Worm (Caenorhabditis elegans) whole organism, early embryonic: ENCODE measurements around the gene tni-3.

ENCODE experiments used
- B0310.2 ChIP-seq: sonication (generic microtip); optimal IDR thresholded peaks from 2 replicates; lab custom pipeline; 2016; ENCODE audit warnings: mild to moderate bottlenecking, missing genetic modification characterization, missing compliant biosample characterization
- F13C5.2 ChIP-seq: sonication (generic microtip); optimal IDR thresholded peaks from 2 replicates; lab custom pipeline; 2017; ENCODE audit warnings: mild to moderate bottlenecking, missing genetic modification characterization, inconsistent platforms, missing compliant biosample characterization
- aly-1 ChIP-seq: sonication (generic microtip); optimal IDR thresholded peaks from 2 replicates; lab custom pipeline; 2016; ENCODE audit warnings: missing genetic modification characterization, missing compliant biosample characterization
- ama-1 ChIP-seq: fragments of 150-350 bp; optimal IDR thresholded peaks from 2 replicates; lab custom pipeline; 2014
- ceh-13 ChIP-seq: fragments of 200-800 bp; sonication (Bioruptor generic); optimal IDR thresholded peaks from 2 replicates; lab custom pipeline; 2018; ENCODE audit warnings: mild to moderate bottlenecking, missing genetic modification characterization, missing compliant biosample characterization
- ceh-36 ChIP-seq: sonication (generic microtip); optimal IDR thresholded peaks from 2 replicates; lab custom pipeline; 2016; ENCODE audit warnings: missing genetic modification characterization, inconsistent platforms, missing compliant biosample characterization
- ets-7 ChIP-seq: sonication (generic microtip); optimal IDR thresholded peaks from 2 replicates; lab custom pipeline; 2016; ENCODE audit warnings: missing genotype, missing genetic modification characterization, missing compliant biosample characterization
- flt-1 ChIP-seq: fragments of 200-800 bp; sonication (Bioruptor generic); IDR thresholded peaks from 2 replicates; pipeline ENCODE4 v1.3.6; 2022; ENCODE audit warnings: missing genetic modification characterization, missing compliant biosample characterization
- hmbx-1 ChIP-seq: sonication (generic microtip); optimal IDR thresholded peaks from 2 replicates; lab custom pipeline; 2016; ENCODE audit warnings: mild to moderate bottlenecking, missing genetic modification characterization, missing compliant biosample characterization
- hmg-4 ChIP-seq: fragments of 200-800 bp; sonication (Bioruptor generic); optimal IDR thresholded peaks from 2 replicates; lab custom pipeline; 2018; ENCODE audit warnings: mild to moderate bottlenecking, missing genetic modification characterization, missing compliant biosample characterization
- hnd-1 ChIP-seq: sonication (generic microtip); optimal IDR thresholded peaks from 2 replicates; lab custom pipeline; 2016; ENCODE audit warnings: missing genetic modification characterization, missing compliant biosample characterization
- pes-1 ChIP-seq: fragments of 200-800 bp; sonication (Bioruptor generic); IDR thresholded peaks from 2 replicates; pipeline ENCODE4 v1.3.6; 2022; ENCODE audit warnings: missing genetic modification reagents, missing genetic modification characterization, missing compliant biosample characterization
- scrt-1 ChIP-seq: fragments of 200-800 bp; sonication (Bioruptor generic); IDR thresholded peaks from 2 replicates; pipeline ENCODE4 v1.3.6; 2022; ENCODE audit warnings: missing genetic modification characterization, missing compliant biosample characterization
- sea-1 ChIP-seq: fragments of 200-800 bp; sonication (Bioruptor generic); conservative IDR thresholded peaks from 2 replicates; pipeline ENCODE4 v1.3.6; 2022; ENCODE audit warnings: missing genetic modification characterization, missing compliant biosample characterization
- tbx-11 ChIP-seq: fragments of 200-800 bp; sonication (Bioruptor generic); IDR thresholded peaks from 2 replicates; pipeline ENCODE4 v1.3.6; 2022; ENCODE audit warnings: missing genetic modification characterization, missing compliant biosample characterization
- tbx-37 ChIP-seq: fragments of 200-800 bp; sonication (Bioruptor generic); conservative IDR thresholded peaks from 2 replicates; pipeline ENCODE4 v1.3.6; 2022; ENCODE audit warnings: missing genetic modification reagents, missing genetic modification characterization, missing compliant biosample characterization
- tra-4 ChIP-seq: sonication (generic microtip); optimal IDR thresholded peaks from 2 replicates; lab custom pipeline; 2017; ENCODE audit warnings: missing genetic modification characterization, missing compliant biosample characterization

Gene tni-3

DNA sequence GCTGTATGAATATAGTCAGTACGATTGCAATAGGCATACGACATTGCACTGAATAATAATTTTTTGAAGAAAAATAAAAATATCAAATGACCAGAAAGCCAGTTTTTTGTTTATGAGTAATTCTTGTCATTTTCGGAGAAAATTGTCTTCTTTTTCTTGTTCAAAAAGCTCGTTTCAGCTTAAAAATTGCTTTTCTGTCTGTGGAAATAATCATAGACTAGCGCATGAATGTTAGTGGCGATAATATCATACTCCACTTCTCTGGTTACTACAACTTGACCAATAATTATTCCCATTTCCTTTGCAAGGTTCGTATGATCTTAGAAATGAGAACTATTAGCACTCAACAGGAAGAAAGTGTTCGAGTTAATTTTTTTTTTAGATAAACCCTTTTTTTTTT lies 7.4 kb downstream of the tni-3 start, which contains the start of gene srh-216:
Gene srh-216, minus strand, starts transcription at position 101 of the 400 bp plus-strand sequence.
- no peak for TF ChIP-seq B0310.2
- no peak for TF ChIP-seq scrt-1 (GFP tag; lab: Robert Waterston, UW)
- no peak for TF ChIP-seq sea-1 (GFP tag; lab: Robert Waterston, UW)
- no peak for TF ChIP-seq aly-1 (tag; lab: Kevin White, UChicago)
- TF ChIP-seq ceh-36 (tag; lab: Kevin White, UChicago): no peak
- no peak for TF ChIP-seq flt-1 (GFP tag; lab: Robert Waterston, UW)
- TF ChIP-seq tbx-37 (GFP tag; lab: Robert Waterston, UW): no peak
- TF ChIP-seq hmg-4 (GFP tag; lab: Kevin White, UChicago): no peak
- TF ChIP-seq hnd-1 (tag; lab: Kevin White, UChicago): no peak
- no peak for TF ChIP-seq tbx-11 (GFP tag; lab: Robert Waterston, UW)
- TF ChIP-seq pes-1 (GFP tag; lab: Robert Waterston, UW): no peak
- TF ChIP-seq ceh-13 (GFP tag; lab: Kevin White, UChicago): no peak
- TF ChIP-seq ama-1: no peak
- TF ChIP-seq tra-4 (tag; lab: Kevin White, UChicago): no peak
- no peak for TF ChIP-seq ets-7 (tag; lab: Kevin White, UChicago)
- TF ChIP-seq F13C5.2 (tag; lab: Kevin White, UChicago): no peak
- no peak for TF ChIP-seq hmbx-1

DNA sequence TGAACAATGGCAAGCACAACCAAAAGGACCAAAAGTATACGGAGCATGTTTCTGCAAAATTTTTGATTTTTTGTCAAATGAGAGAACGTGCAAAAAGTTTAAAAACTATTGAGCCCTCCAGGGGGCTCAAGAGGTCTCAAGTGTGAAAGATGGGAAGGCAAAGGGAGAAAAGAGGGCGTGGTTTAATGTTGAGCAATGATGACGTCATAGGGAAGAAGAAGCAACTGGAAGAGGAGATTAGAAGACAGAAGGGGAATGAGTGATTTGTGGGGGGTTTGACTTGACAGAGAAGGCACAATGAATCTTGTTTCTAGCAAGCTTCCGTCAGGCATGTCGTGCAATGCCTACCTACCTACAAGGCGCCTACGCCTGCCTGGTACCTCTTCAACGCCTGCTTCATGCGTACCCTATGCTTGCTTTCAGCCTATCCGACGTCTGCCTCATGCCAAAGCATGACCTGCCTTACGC lies 13.6 kb downstream of the tni-3 start, which contains the start of gene T20B3.14:
Gene T20B3.14, minus strand, starts transcription at position 51 of the 468 bp plus-strand sequence.
- TF ChIP-seq flt-1 (GFP tag; lab: Robert Waterston, UW) (no peak), scrt-1 (GFP tag; lab: Robert Waterston, UW) (no peak), sea-1 (GFP tag; lab: Robert Waterston, UW) (no peak), hmg-4 (GFP tag; lab: Kevin White, UChicago) (no peak), tbx-11 (GFP tag; lab: Robert Waterston, UW) (no peak), ceh-13 (GFP tag; lab: Kevin White, UChicago) (no peak), hmbx-1 (no peak), tbx-37 (GFP tag; lab: Robert Waterston, UW) (no peak), pes-1 (GFP tag; lab: Robert Waterston, UW) (no peak), hnd-1 (tag; lab: Kevin White, UChicago) (no peak)

DNA sequence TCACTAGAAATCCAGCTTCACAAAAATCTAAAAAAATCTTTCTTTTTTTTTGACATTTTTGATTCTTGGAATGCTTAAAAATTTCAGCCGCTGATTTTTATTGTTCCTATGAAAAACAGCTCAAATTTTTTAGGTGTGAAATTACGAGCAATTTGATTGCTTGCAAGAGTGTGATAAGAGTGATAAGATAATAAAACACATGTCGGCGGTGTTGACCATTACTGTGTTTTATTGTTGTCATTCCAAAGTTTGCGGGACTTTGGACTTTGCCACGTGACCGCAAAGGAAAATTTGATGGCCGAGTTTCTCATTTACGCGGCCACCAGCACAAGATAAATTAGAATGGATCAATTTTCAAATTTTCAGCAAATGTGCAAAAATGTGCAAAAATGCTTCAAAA lies 18.2 kb downstream of the tni-3 start:
- TF ChIP-seq F13C5.2 (tag; lab: Kevin White, UChicago) (no peak), hmg-4 (GFP tag; lab: Kevin White, UChicago) (no peak), hnd-1 (tag; lab: Kevin White, UChicago) (no peak), aly-1 (tag; lab: Kevin White, UChicago) (no peak), tbx-37 (GFP tag; lab: Robert Waterston, UW) (no peak), sea-1 (GFP tag; lab: Robert Waterston, UW) (no peak), ceh-36 (tag; lab: Kevin White, UChicago) (no peak), pes-1 (GFP tag; lab: Robert Waterston, UW) (no peak), ceh-13 (GFP tag; lab: Kevin White, UChicago) (no peak), flt-1 (GFP tag; lab: Robert Waterston, UW) (no peak), tbx-11 (GFP tag; lab: Robert Waterston, UW) (no peak)

DNA sequence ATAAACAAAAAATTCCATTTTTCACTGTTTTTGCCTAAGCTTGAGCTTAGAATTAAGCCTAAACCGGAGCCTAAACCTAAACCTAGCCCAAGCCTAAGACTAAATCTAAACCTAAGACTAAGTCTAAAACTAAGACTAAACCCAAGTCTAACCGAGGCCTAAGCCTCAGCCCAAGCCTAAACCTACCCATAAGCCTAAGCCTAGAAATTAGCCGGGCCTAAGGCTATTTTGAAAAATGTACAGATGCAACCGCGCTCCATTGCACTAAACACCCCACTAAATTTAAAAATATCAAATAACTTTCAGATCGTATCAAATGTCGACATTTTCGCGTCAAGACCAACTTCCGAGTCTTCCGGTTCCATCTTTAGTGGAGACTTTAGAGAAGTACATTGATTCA lies 19.7 kb downstream of the tni-3 start, which contains the start of gene T20B3.1:
Gene T20B3.1, plus strand, starts transcription at position 301 of the 400 bp plus-strand sequence.
- TF ChIP-seq hmbx-1 (no peak), hmg-4 (GFP tag; lab: Kevin White, UChicago) (no peak), scrt-1 (GFP tag; lab: Robert Waterston, UW) (no peak)

DNA sequence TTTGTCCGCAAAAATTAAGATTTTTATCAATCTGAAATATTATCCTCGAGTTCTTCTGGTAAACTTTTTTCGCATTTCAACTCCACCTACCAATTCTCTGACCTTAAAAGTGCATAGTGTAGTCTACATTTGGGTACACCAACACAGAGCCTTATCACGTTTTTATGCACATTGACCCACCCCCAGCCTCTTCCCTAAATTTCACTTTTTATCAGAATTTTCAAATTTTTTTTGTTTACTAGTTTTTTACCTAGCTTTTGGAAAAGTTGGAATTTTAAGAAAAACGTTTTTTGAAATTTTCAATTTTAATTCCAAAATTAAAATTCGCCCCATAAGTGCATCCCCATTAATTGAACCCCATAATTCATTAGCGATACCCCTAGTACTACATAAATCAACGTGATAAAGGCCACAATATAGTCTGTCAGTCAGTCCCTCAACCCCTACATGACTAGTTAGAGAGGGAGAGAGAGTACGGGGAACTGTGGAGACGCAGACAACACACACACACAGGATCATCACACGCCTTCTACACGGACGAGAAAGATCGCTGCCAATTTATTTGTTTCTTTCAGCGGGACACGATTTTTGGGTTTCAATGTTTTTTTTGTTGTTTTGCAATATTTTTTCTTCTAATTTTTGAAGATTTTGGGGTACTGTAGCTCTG lies 20.3 kb downstream of the tni-3 start:
- TF ChIP-seq pes-1 (GFP tag; lab: Robert Waterston, UW) (no peak), ets-7 (tag; lab: Kevin White, UChicago) (no peak), hmbx-1 (no peak), flt-1 (GFP tag; lab: Robert Waterston, UW) (no peak), tra-4 (tag; lab: Kevin White, UChicago) (no peak)

DNA sequence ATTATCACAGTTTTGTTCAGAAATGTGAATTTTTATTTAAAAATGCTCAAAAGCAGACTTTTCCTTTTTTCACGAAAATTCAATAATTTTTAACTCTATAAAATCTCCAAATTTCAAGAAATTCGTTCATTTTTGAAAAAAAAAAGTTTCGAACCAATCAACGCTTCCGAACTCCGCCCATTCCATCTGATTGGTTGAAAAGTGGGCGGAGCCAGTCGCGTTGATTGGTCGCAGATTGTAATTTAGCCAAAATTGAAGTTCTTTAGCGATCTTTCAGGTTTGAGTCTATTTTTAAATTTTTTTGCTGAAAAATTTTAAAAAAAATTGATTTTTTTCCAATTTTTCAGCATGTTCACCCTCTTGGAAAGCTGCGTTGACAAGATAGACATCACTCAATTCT lies 22.6 kb downstream of the tni-3 start:
- TF ChIP-seq B0310.2 (no peak), ets-7 (tag; lab: Kevin White, UChicago) (no peak), scrt-1 (GFP tag; lab: Robert Waterston, UW) (no peak), pes-1 (GFP tag; lab: Robert Waterston, UW) (no peak), F13C5.2 (tag; lab: Kevin White, UChicago) (no peak), hnd-1 (tag; lab: Kevin White, UChicago) (no peak), ceh-36 (tag; lab: Kevin White, UChicago) (no peak), tra-4 (tag; lab: Kevin White, UChicago) (no peak), flt-1 (GFP tag; lab: Robert Waterston, UW) (no peak), hmbx-1 (no peak)

DNA sequence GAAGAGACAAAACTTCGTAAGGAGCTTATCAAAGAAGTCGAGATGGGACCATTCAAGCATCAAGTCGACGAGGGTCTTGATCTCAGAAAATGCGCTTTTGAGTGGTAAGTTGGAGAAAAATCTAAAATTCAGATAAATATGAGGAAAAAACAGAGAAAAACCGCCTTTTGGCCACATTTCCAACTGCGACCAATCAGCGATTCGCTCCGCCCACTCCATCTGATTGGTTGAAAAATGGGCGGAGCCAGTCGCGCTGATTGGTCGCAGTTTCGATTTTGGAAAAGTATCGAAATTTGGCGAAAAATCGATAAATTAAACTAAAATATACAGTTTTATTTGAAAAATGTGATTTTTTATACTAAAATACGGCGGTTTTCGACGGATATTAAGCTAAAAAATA lies 23.1 kb downstream of the tni-3 start:
- TF ChIP-seq ceh-36 (tag; lab: Kevin White, UChicago) (no peak), flt-1 (GFP tag; lab: Robert Waterston, UW) (no peak), tra-4 (tag; lab: Kevin White, UChicago) (no peak), tbx-11 (GFP tag; lab: Robert Waterston, UW) (no peak), B0310.2 (no peak), F13C5.2 (tag; lab: Kevin White, UChicago) (no peak), scrt-1 (GFP tag; lab: Robert Waterston, UW) (no peak), hmbx-1 (no peak), ama-1 (no peak), pes-1 (GFP tag; lab: Robert Waterston, UW) (no peak), ceh-13 (GFP tag; lab: Kevin White, UChicago) (no peak), hmg-4 (GFP tag; lab: Kevin White, UChicago) (no peak), ets-7 (tag; lab: Kevin White, UChicago) (no peak), sea-1 (GFP tag; lab: Robert Waterston, UW) (no peak)
